Fruit fly (Drosophila melanogaster): ENCODE measurements around the gene Mst87F.

- no peak for TF ChIP-seq CG9948 (tag; optimal IDR thresholded peaks at IDR 0.05)
- TF ChIP-seq CG34367 (tag; optimal IDR thresholded peaks at IDR 0.05) = no peak
- no peak for TF ChIP-seq CG14655 (GFP tag; optimal IDR thresholded peaks at IDR 0.05)
- TF ChIP-seq Pif1A (GFP tag; optimal IDR thresholded peaks at IDR 0.05) = no peak
- TF ChIP-seq gl (tag; optimal IDR thresholded peaks at IDR 0.05) = no peak
- no peak for TF ChIP-seq CG8159 (tag; optimal IDR thresholded peaks at IDR 0.05)
- no peak for TF ChIP-seq D1 (tag; optimal IDR thresholded peaks at IDR 0.05)
Measured at dm6 chr3R:13803185-13803887, 24.5 kb downstream of the Mst87F start.
